Worm (Caenorhabditis elegans): ENCODE measurements around the gene srh-5.

DNA sequence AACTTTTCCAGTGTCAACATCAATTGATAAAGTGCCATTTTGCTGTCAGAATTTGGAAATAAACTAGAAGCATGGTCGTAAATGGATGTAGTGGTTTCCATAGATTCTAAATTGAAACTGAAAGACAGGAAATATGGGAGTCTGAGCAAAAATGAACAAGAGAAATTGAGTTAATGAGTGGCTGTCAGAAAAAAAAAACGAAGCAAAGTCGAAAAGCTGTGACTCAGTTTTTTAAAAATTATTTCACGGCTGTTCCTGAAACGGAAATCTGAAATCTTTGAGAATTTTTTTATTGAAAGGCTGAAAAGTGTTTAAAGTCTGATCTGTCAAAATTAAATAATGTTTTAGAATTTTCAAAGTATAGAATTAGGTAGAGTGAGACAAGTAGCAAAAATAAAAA is 7.2 kb upstream of the srh-5 start, which contains the start of gene srw-98:
- TF ChIP-seq flt-1 (GFP tag; IDR thresholded peaks at IDR 0.05) (no peak), tab-1 (GFP tag; IDR thresholded peaks at IDR 0.05) (no peak), cog-1 (tag; optimal IDR thresholded peaks at IDR 0.05) (no peak), ref-1 (GFP tag; conservative IDR thresholded peaks at IDR 0.05) (no peak), klf-2 (GFP tag; conservative IDR thresholded peaks at IDR 0.05) (no peak), ztf-29 (GFP tag; IDR thresholded peaks at IDR 0.05) (no peak), ztf-23 (GFP tag; IDR thresholded peaks at IDR 0.05) (no peak), med-1 (GFP tag; optimal IDR thresholded peaks at IDR 0.05; ENCODE audit: insufficient read depth) (no peak)
